Worm (Caenorhabditis elegans): ENCODE results near the gene ZK418.7.

ce11 chrIII:7120477-7120876 lies 39.9 kb upstream of the ZK418.7 start:
- TF ChIP-seq nhr-28 (tag; optimal IDR thresholded peaks at IDR 0.05): no peak
- TF ChIP-seq lin-13 (tag; optimal IDR thresholded peaks at IDR 0.05): no peak
- no peak for TF ChIP-seq elt-3 (tag; optimal IDR thresholded peaks at IDR 0.05)
- no peak for TF ChIP-seq unc-62 (GFP tag; optimal IDR thresholded peaks at IDR 0.05)
- no peak for TF ChIP-seq blmp-1 (tag; optimal IDR thresholded peaks at IDR 0.05)
- TF ChIP-seq sem-2 (GFP tag; optimal IDR thresholded peaks at IDR 0.05): no peak
- TF ChIP-seq ztf-11 (tag; optimal IDR thresholded peaks at IDR 0.05): no peak
- TF ChIP-seq cnd-1 (tag; optimal IDR thresholded peaks at IDR 0.05): no peak
- TF ChIP-seq mep-1 (tag; optimal IDR thresholded peaks at IDR 0.05): no peak
- no peak for TF ChIP-seq sptf-1 (tag; optimal IDR thresholded peaks at IDR 0.05)
- no peak for TF ChIP-seq flh-1 (GFP tag; optimal IDR thresholded peaks at IDR 0.05)
- no peak for TF ChIP-seq lsy-2 (tag; optimal IDR thresholded peaks at IDR 0.05)
- no peak for TF ChIP-seq mab-5 (tag; optimal IDR thresholded peaks at IDR 0.05)
- TF ChIP-seq nhr-76 (tag; optimal IDR thresholded peaks at IDR 0.05): no peak
